Worm (Caenorhabditis elegans) whole organism, L3 larva: ENCODE data around the gene eak-7.

Experiments
- ama-1 ChIP-seq: fragments of 150-350 bp; optimal IDR thresholded peaks from 2 replicates; lab custom pipeline; 2018
- ceh-16 ChIP-seq: sonication (generic microtip); optimal IDR thresholded peaks from 2 replicates; lab custom pipeline; 2017; ENCODE audit warnings: missing biosample characterization, missing genetic modification characterization
- ceh-28 ChIP-seq: fragments of 150-350 bp; optimal IDR thresholded peaks from 2 replicates; lab custom pipeline; 2014; ENCODE audit warnings: missing biosample characterization, missing genetic modification reagents, missing genetic modification characterization
- daf-12 ChIP-seq: fragments of 150-350 bp; optimal IDR thresholded peaks from 2 replicates; lab custom pipeline; 2014; ENCODE audit warnings: missing biosample characterization, missing genetic modification reagents, missing genetic modification characterization
- egl-5 ChIP-seq: fragments of 150-350 bp; optimal IDR thresholded peaks from 2 replicates; lab custom pipeline; 2017; ENCODE audit warnings: missing biosample characterization, missing genetic modification reagents, missing genetic modification characterization, inconsistent platforms
- elt-1 ChIP-seq: fragments of 150-350 bp; optimal IDR thresholded peaks from 2 replicates; lab custom pipeline; 2014; ENCODE audit warnings: missing biosample characterization, missing genetic modification characterization
- elt-2 ChIP-seq: sonication (generic microtip); optimal IDR thresholded peaks from 2 replicates; lab custom pipeline; 2016; ENCODE audit warnings: missing genetic modification reagents, mild to moderate bottlenecking, missing genetic modification characterization, missing compliant biosample characterization
- elt-3 ChIP-seq, 3 experiments: fragments of 150-350 bp in 1 of 3; sonication (generic microtip) in 2 of 3; optimal IDR thresholded peaks; 2 replicates in 2 of 3; 4 replicates in 1 of 3; lab custom pipeline; 2014 to 2017; ENCODE audit warnings: missing biosample characterization in 3 of 3, missing genetic modification characterization in 3 of 3
- eor-1 ChIP-seq, 2 experiments: fragments of 150-350 bp; optimal IDR thresholded peaks; 2 replicates each; lab custom pipeline; 2014 to 2018; ENCODE audit warnings: missing biosample characterization in 2 of 2, missing genetic modification characterization in 2 of 2
- fkh-10 ChIP-seq: sonication (generic microtip); optimal IDR thresholded peaks from 2 replicates; lab custom pipeline; 2017; ENCODE audit warnings: missing biosample characterization, missing genetic modification reagents, missing genetic modification characterization
- fkh-2 ChIP-seq: fragments of 150-350 bp; optimal IDR thresholded peaks from 2 replicates; lab custom pipeline; 2014; ENCODE audit warnings: missing biosample characterization, missing genetic modification reagents, missing genetic modification characterization
- fos-1 ChIP-seq: fragments of 150-350 bp; optimal IDR thresholded peaks from 2 replicates; lab custom pipeline; 2014; ENCODE audit warnings: missing biosample characterization, missing genetic modification characterization
- jun-1 ChIP-seq: fragments of 150-350 bp; optimal IDR thresholded peaks from 2 replicates; lab custom pipeline; 2014; ENCODE audit warnings: missing biosample characterization, missing genetic modification reagents, missing genetic modification characterization
- lin-15B ChIP-seq: fragments of 150-350 bp; optimal IDR thresholded peaks from 2 replicates; lab custom pipeline; 2014; ENCODE audit warnings: missing biosample characterization, missing genetic modification characterization
- lsy-12 ChIP-seq: sonication (generic microtip); optimal IDR thresholded peaks from 2 replicates; lab custom pipeline; 2016; ENCODE audit warnings: mild to moderate bottlenecking, missing genetic modification characterization, missing compliant biosample characterization
- mdl-1 ChIP-seq: fragments of 150-350 bp; optimal IDR thresholded peaks from 2 replicates; lab custom pipeline; 2014; ENCODE audit warnings: missing biosample characterization, missing genetic modification characterization
- mml-1 ChIP-seq: fragments of 150-350 bp; sonication (generic microtip); optimal IDR thresholded peaks from 3 replicates; lab custom pipeline; 2014; ENCODE audit warnings: missing biosample characterization, missing genetic modification characterization
- nfya-1 ChIP-seq: sonication (generic microtip); optimal IDR thresholded peaks from 2 replicates; lab custom pipeline; 2017; ENCODE audit warnings: missing genetic modification characterization, mild to moderate bottlenecking, missing compliant biosample characterization, antibody characterized with exemption, moderate library complexity; ENCODE audit not compliant: insufficient read depth
- nhr-12 ChIP-seq: fragments of 150-350 bp; optimal IDR thresholded peaks from 2 replicates; lab custom pipeline; 2014; ENCODE audit warnings: missing biosample characterization, missing genetic modification characterization
- nhr-23 ChIP-seq: fragments of 150-350 bp; optimal IDR thresholded peaks from 2 replicates; lab custom pipeline; 2014; ENCODE audit warnings: missing biosample characterization, missing genetic modification reagents, missing genetic modification characterization
- nhr-237 ChIP-seq: fragments of 150-350 bp; optimal IDR thresholded peaks from 2 replicates; lab custom pipeline; 2014; ENCODE audit warnings: missing biosample characterization, missing genetic modification characterization
- nhr-25 ChIP-seq: sonication (generic microtip); optimal IDR thresholded peaks from 2 replicates; lab custom pipeline; 2017; ENCODE audit warnings: missing biosample characterization, missing genetic modification characterization
- nhr-67 ChIP-seq: fragments of 150-350 bp; optimal IDR thresholded peaks from 2 replicates; lab custom pipeline; 2014; ENCODE audit warnings: missing biosample characterization, missing genetic modification characterization
- nhr-76 ChIP-seq: fragments of 150-350 bp; sonication (generic microtip); optimal IDR thresholded peaks from 5 replicates; lab custom pipeline; 2014; ENCODE audit warnings: missing biosample characterization, missing genetic modification characterization
- nhr-77 ChIP-seq: fragments of 150-350 bp; optimal IDR thresholded peaks from 2 replicates; lab custom pipeline; 2014; ENCODE audit warnings: missing biosample characterization, missing genetic modification characterization
- pha-4 ChIP-seq: fragments of 150-350 bp; optimal IDR thresholded peaks from 2 replicates; lab custom pipeline; 2014; ENCODE audit warnings: missing biosample characterization, missing genetic modification reagents, missing genetic modification characterization
- pqm-1 ChIP-seq: fragments of 150-350 bp; optimal IDR thresholded peaks from 2 replicates; lab custom pipeline; 2017; ENCODE audit warnings: missing biosample characterization, missing genetic modification characterization, inconsistent platforms
- sea-2 ChIP-seq: fragments of 150-350 bp; sonication (generic microtip); optimal IDR thresholded peaks from 4 replicates; lab custom pipeline; 2014; ENCODE audit warnings: missing biosample characterization, missing genetic modification reagents, missing genetic modification characterization
- skn-1 ChIP-seq: fragments of 150-350 bp; optimal IDR thresholded peaks from 2 replicates; lab custom pipeline; 2014; ENCODE audit warnings: missing biosample characterization, missing genetic modification characterization
- snpc-4 ChIP-seq: fragments of 150-350 bp; optimal IDR thresholded peaks from 2 replicates; lab custom pipeline; 2014; ENCODE audit warnings: missing biosample characterization, missing genetic modification characterization
- zag-1 ChIP-seq: fragments of 150-350 bp; optimal IDR thresholded peaks from 2 replicates; lab custom pipeline; 2014; ENCODE audit warnings: missing biosample characterization, missing genetic modification characterization

The eak-7 gene

ce11 chrIV:12531464-12531863 is 34.3 kb downstream of the eak-7 start:
- TF ChIP-seq elt-1 (tag; lab: Kevin White, UChicago) (peak; percentile 89), mml-1 (no peak), fos-1 (tag; lab: Kevin White, UChicago) (no peak), daf-12 (tag; lab: Kevin White, UChicago) (no peak), nhr-25 (tag; lab: Kevin White, UChicago) (peak; percentile 73), nhr-23 (peak; percentile 33), pha-4 (no peak), mdl-1 (no peak)
- TF ChIP-seq, all 47 proteins: peak for 3

- TF ChIP-seq nhr-77 (tag; lab: Kevin White, UChicago) (no peak), mdl-1 (no peak), lsy-12 (tag; lab: Kevin White, UChicago) (no peak), ceh-16 (tag; lab: Kevin White, UChicago) (no peak), fkh-10 (GFP tag; lab: Kevin White, UChicago) (no peak), nhr-76 (no peak), egl-5 (no peak), daf-12 (tag; lab: Kevin White, UChicago) (no peak), skn-1 (no peak), lin-15B (tag; lab: Kevin White, UChicago) (no peak), sea-2 (no peak), elt-1 (tag; lab: Kevin White, UChicago) (no peak)
These were observed 34.7 kb downstream of the eak-7 start, which contains the start of gene F53B2.5 for ce11 chrIV:12531047-12531446. Gene F53B2.5 (minus strand): TSS chrIV:12531147.

DNA sequence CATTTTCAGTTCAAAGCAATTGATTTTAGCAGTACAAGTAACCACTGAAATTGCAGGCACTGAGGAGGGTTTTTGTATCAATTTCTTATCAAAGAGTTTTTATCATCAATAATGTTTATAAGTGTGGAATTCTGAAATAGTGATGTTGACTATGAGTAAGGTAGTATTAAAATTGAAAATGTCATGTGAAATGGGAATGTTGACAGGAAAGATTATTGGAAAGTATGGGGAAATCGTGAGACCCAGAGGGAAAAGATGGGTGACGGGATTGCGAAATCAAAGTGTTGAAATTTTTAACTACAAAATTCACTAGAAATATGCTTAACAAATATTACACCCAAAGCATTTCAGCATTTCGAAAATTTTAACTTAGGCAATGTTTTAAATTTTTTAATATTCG is 38.6 kb downstream of the eak-7 start, which contains the start of gene F53B2.8:
Gene F53B2.8, minus strand, starts transcription at position 180 of the 400 bp plus-strand sequence.
- TF ChIP-seq jun-1 (tag; lab: Kevin White, UChicago) = peak; percentile 78
- peak; percentile 41 for TF ChIP-seq skn-1
- TF ChIP-seq pqm-1 (tag; lab: Kevin White, UChicago) = peak; percentile 71
- peak; percentile 0 for TF ChIP-seq snpc-4 (tag; lab: Kevin White, UChicago)
- peak; percentile 86 for TF ChIP-seq pha-4
- peak; percentile 92 for TF ChIP-seq elt-2 (tag; lab: Kevin White, UChicago)
- TF ChIP-seq nhr-12 (tag; lab: Kevin White, UChicago) = no peak
- TF ChIP-seq nhr-67 (tag; lab: Kevin White, UChicago) = no peak

ce11 chrIV:12525409-12525808 is 40.4 kb downstream of the eak-7 start, which contains the start of gene eak-4:
Gene eak-4 (minus strand): TSS chrIV:12525509.
- TF ChIP-seq nhr-237 (no peak), ceh-28 (tag; lab: Kevin White, UChicago) (no peak)

DNA sequence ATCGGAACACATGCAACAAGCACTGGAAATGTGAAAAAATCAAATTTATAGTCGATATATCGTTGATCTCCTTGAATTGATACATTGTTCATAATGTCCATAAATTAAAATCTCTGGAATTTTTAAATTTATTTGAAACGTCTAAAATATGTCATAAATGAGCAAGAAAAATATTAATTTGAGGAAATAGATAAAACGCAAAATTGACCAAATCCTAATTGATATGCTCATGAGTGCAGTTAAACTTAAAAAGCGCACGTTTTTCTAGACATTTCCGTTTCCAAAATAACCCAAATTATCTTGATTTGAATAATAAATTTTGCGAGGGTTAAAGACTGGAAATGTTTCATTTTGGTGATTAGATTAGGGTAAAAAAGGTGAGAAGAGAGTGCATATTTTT is 43.3 kb downstream of the eak-7 start, which contains the start of gene sru-13:
Gene sru-13, minus strand, starts transcription at position 101 of the 400 bp plus-strand sequence.
- no peak for TF ChIP-seq nfya-1 (tag; lab: Kevin White, UChicago)
- TF ChIP-seq nhr-67 (tag; lab: Kevin White, UChicago) = no peak
- TF ChIP-seq zag-1 (tag; lab: Kevin White, UChicago) = no peak
- TF ChIP-seq eor-1 (tag; optimal IDR thresholded peaks at IDR 0.05; lab: Kevin White, UChicago) = no peak
- no peak for TF ChIP-seq fkh-10 (GFP tag; lab: Kevin White, UChicago)
- TF ChIP-seq ceh-16 (tag; lab: Kevin White, UChicago) = no peak
- no peak for TF ChIP-seq fkh-2 (tag; lab: Kevin White, UChicago)
- no peak for TF ChIP-seq nhr-76
- no peak for TF ChIP-seq ama-1

ce11 chrIV:12520150-12520549 is 45.6 kb downstream of the eak-7 start, which contains the start of gene tsp-4:
Gene tsp-4 (minus strand): TSS chrIV:12520250.
- TF ChIP-seq elt-3 (tag; optimal IDR thresholded peaks at IDR 0.05; lab: Kevin White, UChicago) = no peak
- TF ChIP-seq, all 47 proteins: peak for 0
